Fruit fly (Drosophila melanogaster) whole organism, embryonic: ENCODE results near the gene CG8673.

Source experiments
- Aef1 ChIP-seq: fragments of 200-800 bp; sonication (Bioruptor generic); IDR thresholded peaks from 3 replicates; pipeline ENCODE4 v1.3.6; 2022; ENCODE audit warnings: missing biosample characterization, missing genetic modification characterization
- Atf-2 ChIP-seq: fragments of 200-800 bp; sonication (Bioruptor generic); optimal IDR thresholded peaks from 2 replicates; lab custom pipeline; 2016; ENCODE audit warnings: missing biosample characterization, missing genetic modification characterization
- B-H1 ChIP-seq: fragments of 200-800 bp; sonication (Bioruptor generic); IDR thresholded peaks from 3 replicates; pipeline ENCODE4 v1.3.6; 2022; ENCODE audit warnings: missing biosample characterization, missing genetic modification characterization
- Blimp-1 ChIP-seq: fragments of 200-800 bp; sonication (Bioruptor generic); optimal IDR thresholded peaks from 3 replicates; lab custom pipeline; 2018; ENCODE audit warnings: missing biosample characterization, missing genetic modification characterization, mild to moderate bottlenecking, moderate library complexity, missing genetic modification reagents
- BtbVII ChIP-seq: fragments of 200-800 bp; sonication (Bioruptor generic); optimal IDR thresholded peaks from 3 replicates; lab custom pipeline; 2017; ENCODE audit warnings: missing biosample characterization, mild to moderate bottlenecking, missing genetic modification characterization
- CG11093 ChIP-seq: fragments of 200-800 bp; sonication (Bioruptor generic); IDR thresholded peaks from 3 replicates; pipeline ENCODE4 v1.3.6; 2022; ENCODE audit warnings: missing biosample characterization, missing genetic modification characterization
- CG11504 ChIP-seq: fragments of 200-800 bp; sonication (Bioruptor generic); optimal IDR thresholded peaks from 3 replicates; lab custom pipeline; 2019; ENCODE audit warnings: missing biosample characterization, mild to moderate bottlenecking, missing genetic modification characterization, moderate library complexity
- CG11695 ChIP-seq: fragments of 200-800 bp; sonication (Bioruptor generic); IDR thresholded peaks from 3 replicates; pipeline ENCODE4 v1.3.6; 2022; ENCODE audit warnings: missing biosample characterization, missing genetic modification characterization
- CG12071 ChIP-seq: fragments of 200-800 bp; sonication (Bioruptor generic); optimal IDR thresholded peaks from 3 replicates; lab custom pipeline; 2018; ENCODE audit warnings: missing biosample characterization, mild to moderate bottlenecking, missing genetic modification characterization
- CG12104 ChIP-seq: fragments of 200-800 bp; sonication (Bioruptor generic); optimal IDR thresholded peaks from 3 replicates; lab custom pipeline; 2016; ENCODE audit warnings: missing biosample characterization, missing genetic modification characterization
- CG12744 ChIP-seq: fragments of 200-800 bp; sonication (Bioruptor generic); optimal IDR thresholded peaks from 2 replicates; lab custom pipeline; 2016; ENCODE audit warnings: missing biosample characterization, missing genetic modification characterization
- CG12942 ChIP-seq: fragments of 200-800 bp; sonication (Bioruptor generic); optimal IDR thresholded peaks from 3 replicates; lab custom pipeline; 2016; ENCODE audit warnings: missing biosample characterization, missing genetic modification characterization
- CG13287 ChIP-seq: fragments of 200-800 bp; sonication (Bioruptor generic); IDR thresholded peaks from 2 replicates; pipeline ENCODE4 v1.3.6; 2022; ENCODE audit warnings: missing biosample characterization, missing genetic modification characterization; ENCODE audit not compliant: partially characterized antibody
- CG13894 ChIP-seq: fragments of 200-800 bp; sonication (Bioruptor generic); optimal IDR thresholded peaks from 3 replicates; lab custom pipeline; 2018; ENCODE audit warnings: missing biosample characterization, mild to moderate bottlenecking, missing genetic modification characterization, moderate library complexity
- CG15601 ChIP-seq: fragments of 200-800 bp; sonication (Bioruptor generic); optimal IDR thresholded peaks from 3 replicates; lab custom pipeline; 2019; ENCODE audit warnings: missing biosample characterization, mild to moderate bottlenecking, missing genetic modification characterization, moderate library complexity
- CG16813 ChIP-seq: fragments of 200-800 bp; sonication (Bioruptor generic); IDR thresholded peaks from 3 replicates; pipeline ENCODE4 v1.3.6; 2022; ENCODE audit warnings: missing biosample characterization, missing genetic modification characterization; ENCODE audit not compliant: partially characterized antibody
- CG16815 ChIP-seq: fragments of 200-800 bp; sonication (Bioruptor generic); optimal IDR thresholded peaks from 3 replicates; lab custom pipeline; 2017; ENCODE audit warnings: missing biosample characterization, mild to moderate bottlenecking, missing genetic modification characterization
- CG18476 ChIP-seq: fragments of 200-800 bp; sonication (Bioruptor generic); optimal IDR thresholded peaks from 2 replicates; lab custom pipeline; 2016; ENCODE audit warnings: missing biosample characterization, mild to moderate bottlenecking, missing genetic modification characterization
- CG31224 ChIP-seq: fragments of 200-800 bp; sonication (Bioruptor generic); IDR thresholded peaks from 2 replicates; pipeline ENCODE4 v1.3.6; 2022; ENCODE audit warnings: missing biosample characterization, missing genetic modification characterization
- CG32532 ChIP-seq: fragments of 200-800 bp; sonication (Bioruptor generic); IDR thresholded peaks from 2 replicates; pipeline ENCODE4 v1.3.6; 2022; ENCODE audit warnings: missing biosample characterization, missing genetic modification characterization
- CG7357 ChIP-seq: fragments of 200-800 bp; sonication (Bioruptor generic); IDR thresholded peaks from 3 replicates; pipeline ENCODE4 v1.3.6; 2022; ENCODE audit warnings: missing biosample characterization, missing genetic modification characterization
- Dfd ChIP-seq, 2 experiments: fragments of >200 bp; optimal IDR thresholded peaks; 2 replicates each; lab custom pipeline; 2017; ENCODE audit warnings: missing biosample characterization in 2 of 2, missing genetic modification characterization in 2 of 2
- Dp ChIP-seq: fragments of 200-800 bp; sonication (Bioruptor generic); optimal IDR thresholded peaks from 2 replicates; lab custom pipeline; 2018; ENCODE audit warnings: missing biosample characterization, mild to moderate bottlenecking, missing genetic modification characterization, moderate library complexity
- Drgx ChIP-seq: fragments of 200-800 bp; sonication (Bioruptor generic); IDR thresholded peaks from 2 replicates; pipeline ENCODE4 v1.3.6; 2022; ENCODE audit warnings: missing biosample characterization, missing genetic modification characterization
- Elba2 ChIP-seq: fragments of 200-800 bp; sonication (Bioruptor generic); optimal IDR thresholded peaks from 3 replicates; lab custom pipeline; 2016; ENCODE audit warnings: missing biosample characterization, missing genetic modification characterization
- Ets65A ChIP-seq: fragments of 200-800 bp; sonication (Bioruptor generic); peaks from one replicate; lab custom pipeline; 2016; ENCODE audit warnings: missing biosample characterization, missing genetic modification characterization
- Fer2 ChIP-seq: fragments of 200-800 bp; sonication (Bioruptor generic); optimal IDR thresholded peaks from 2 replicates; lab custom pipeline; 2018; ENCODE audit warnings: missing biosample characterization, mild to moderate bottlenecking, missing genetic modification characterization, moderate library complexity
- Hr39 ChIP-seq: fragments of >200 bp; optimal IDR thresholded peaks from 2 replicates; lab custom pipeline; 2017
- MBD-R2 ChIP-seq: fragments of 200-800 bp; sonication (Bioruptor generic); IDR thresholded peaks from 2 replicates; pipeline ENCODE4 v1.3.6; 2022; ENCODE audit warnings: missing biosample characterization, missing genetic modification characterization
- Myb ChIP-seq: fragments of 200-800 bp; sonication (Bioruptor generic); optimal IDR thresholded peaks from 2 replicates; lab custom pipeline; 2016; ENCODE audit warnings: missing biosample characterization, missing genetic modification characterization
- PHDP ChIP-seq: fragments of 200-800 bp; sonication (Bioruptor generic); optimal IDR thresholded peaks from 3 replicates; lab custom pipeline; 2018; ENCODE audit warnings: missing biosample characterization, mild to moderate bottlenecking, missing genetic modification characterization, moderate library complexity
- Xrp1 ChIP-seq: fragments of 200-800 bp; sonication (Bioruptor generic); IDR thresholded peaks from 2 replicates; pipeline ENCODE4 v1.3.6; 2022; ENCODE audit warnings: missing biosample characterization, missing genetic modification characterization
- ase ChIP-seq: fragments of 200-800 bp; sonication (Bioruptor generic); IDR thresholded peaks from 3 replicates; pipeline ENCODE4 v1.3.6; 2022; ENCODE audit warnings: missing biosample characterization, missing genetic modification characterization
- ash1 ChIP-seq: fragments of 200-800 bp; sonication (Bioruptor generic); optimal IDR thresholded peaks from 2 replicates; lab custom pipeline; 2018; ENCODE audit warnings: missing biosample characterization, mild to moderate bottlenecking, missing genetic modification characterization
- dan ChIP-seq: fragments of 200-800 bp; sonication (Bioruptor generic); IDR thresholded peaks from 2 replicates; pipeline ENCODE4 v1.3.6; 2022; ENCODE audit warnings: missing biosample characterization, missing genetic modification characterization
- danr ChIP-seq: fragments of 200-800 bp; sonication (Bioruptor generic); IDR thresholded peaks from 2 replicates; pipeline ENCODE4 v1.3.6; 2022; ENCODE audit warnings: missing biosample characterization, missing genetic modification characterization
- h ChIP-seq: fragments of >200 bp; optimal IDR thresholded peaks from 2 replicates; lab custom pipeline; 2017
- ind ChIP-seq: fragments of 200-800 bp; sonication (Bioruptor generic); optimal IDR thresholded peaks from 3 replicates; lab custom pipeline; 2016; ENCODE audit warnings: missing biosample characterization, missing genetic modification characterization
- inv ChIP-seq: fragments of 200-800 bp; sonication (Bioruptor generic); IDR thresholded peaks from 2 replicates; pipeline ENCODE4 v1.3.6; 2022; ENCODE audit warnings: missing biosample characterization, missing genetic modification characterization; ENCODE audit not compliant: partially characterized antibody
- luna ChIP-seq: fragments of 200-800 bp; sonication (Bioruptor generic); optimal IDR thresholded peaks from 2 replicates; lab custom pipeline; 2016; ENCODE audit warnings: missing biosample characterization, missing genetic modification characterization
- p53 ChIP-seq: fragments of 200-800 bp; sonication (Bioruptor generic); optimal IDR thresholded peaks from 2 replicates; lab custom pipeline; 2016; ENCODE audit warnings: missing biosample characterization, missing genetic modification characterization
- psq ChIP-seq: fragments of 200-800 bp; sonication (Bioruptor generic); optimal IDR thresholded peaks from 2 replicates; lab custom pipeline; 2017; ENCODE audit warnings: missing biosample characterization, missing genetic modification characterization
- sens-2 ChIP-seq: fragments of 200-800 bp; sonication (Bioruptor generic); IDR thresholded peaks from 2 replicates; pipeline ENCODE4 v1.3.6; 2022; ENCODE audit warnings: missing biosample characterization, missing genetic modification characterization
- sim ChIP-seq: fragments of 200-800 bp; sonication (Bioruptor generic); IDR thresholded peaks from 2 replicates; pipeline ENCODE4 v1.3.6; 2022; ENCODE audit warnings: missing biosample characterization, missing genetic modification characterization
- sob ChIP-seq: fragments of 200-800 bp; sonication (Bioruptor generic); IDR thresholded peaks from 2 replicates; pipeline ENCODE4 v1.3.6; 2022; ENCODE audit warnings: missing biosample characterization, missing genetic modification characterization
- tio ChIP-seq: fragments of 200-800 bp; sonication (Bioruptor generic); optimal IDR thresholded peaks from 2 replicates; lab custom pipeline; 2017; ENCODE audit warnings: missing biosample characterization, missing genetic modification characterization, inconsistent platforms
- tna ChIP-seq: fragments of 200-800 bp; sonication (Bioruptor generic); IDR thresholded peaks from 2 replicates; pipeline ENCODE4 v1.3.6; 2022; ENCODE audit warnings: missing biosample characterization, missing genetic modification characterization; ENCODE audit not compliant: partially characterized antibody
- trh ChIP-seq: fragments of 200-800 bp; sonication (Bioruptor generic); optimal IDR thresholded peaks from 2 replicates; lab custom pipeline; 2016; ENCODE audit warnings: missing biosample characterization, missing genetic modification characterization
- wdn ChIP-seq: fragments of 200-800 bp; sonication (Bioruptor generic); IDR thresholded peaks from 2 replicates; pipeline ENCODE4 v1.3.6; 2022; ENCODE audit warnings: missing biosample characterization, missing genetic modification characterization
- zen2 ChIP-seq: fragments of 200-800 bp; sonication (Bioruptor generic); IDR thresholded peaks from 3 replicates; pipeline ENCODE4 v1.3.6; 2022; ENCODE audit warnings: missing biosample characterization, missing genetic modification characterization; ENCODE audit not compliant: partially characterized antibody

CG8673 gene

dm6 chr2L:8081640-8082485, 42.3 kb upstream of the CG8673 start (continued):
- TF ChIP-seq CG13894 (tag; lab: Kevin White, UChicago) (no peak), CG7357 (GFP tag; lab: Robert Waterston, UW) (peak; percentile 31; the same call in 1 of the 3 replicates), ash1 (GFP tag; lab: Kevin White, UChicago) (no peak), Blimp-1 (GFP tag; lab: Kevin White, UChicago) (peak; percentile 82), danr (GFP tag; lab: Robert Waterston, UW) (no peak; the same call in none of the 2 replicates), CG16815 (GFP tag; lab: Kevin White, UChicago) (peak; percentile 77), Elba2 (peak; percentile 53), inv (GFP tag; lab: Robert Waterston, UW) (no peak), ase (GFP tag; lab: Robert Waterston, UW) (0 out of 3 replicates have a peak, but pooled peaks have one; percentile 21), BtbVII (GFP tag; lab: Kevin White, UChicago) (peak; percentile 45), Hr39 (lab: Kevin White, UChicago) (no peak), CG32532 (no peak), sob (peak; percentile 84), Xrp1 (peak; percentile 81), CG11093 (GFP tag; lab: Robert Waterston, UW) (0 out of 3 replicates have a peak, but pooled peaks have one; percentile 19), CG31224 (no peak), CG12071 (GFP tag; lab: Kevin White, UChicago) (no peak), CG16813 (GFP tag; lab: Robert Waterston, UW) (no peak), MBD-R2 (GFP tag; lab: Robert Waterston, UW) (peak; percentile 45), B-H1 (GFP tag; lab: Robert Waterston, UW) (no peak; the same call in 2 of the 3 replicates), Aef1 (GFP tag; lab: Robert Waterston, UW) (no peak), zen2 (GFP tag; lab: Robert Waterston, UW) (no peak), CG13287 (GFP tag; lab: Robert Waterston, UW) (no peak), h (no peak), Atf-2 (GFP tag; lab: Kevin White, UChicago) (no peak), CG15601 (tag; lab: Kevin White, UChicago) (peak; percentile 69), Dp (no peak), trh (peak; percentile 74), dan (no peak), Dfd (GFP tag; optimal IDR thresholded peaks at IDR 0.05; lab: Kevin White, UChicago) (no peak), ind (GFP tag; lab: Kevin White, UChicago) (peak; percentile 27), PHDP (tag; lab: Kevin White, UChicago) (peak; percentile 84), sens-2 (GFP tag; lab: Robert Waterston, UW) (no peak; the same call in 1 of the 2 replicates), Myb (GFP tag; lab: Kevin White, UChicago) (no peak), wdn (peak; percentile 70; the same call in 1 of the 2 replicates), CG18476 (no peak), p53 (GFP tag; lab: Kevin White, UChicago) (no peak), CG12104 (GFP tag; lab: Kevin White, UChicago) (no peak), psq (GFP tag; lab: Kevin White, UChicago) (peak; percentile 47), tna (GFP tag; lab: Robert Waterston, UW) (no peak), tio (peak; percentile 88), Drgx (GFP tag; lab: Robert Waterston, UW) (peak; percentile 37; the same call in 1 of the 2 replicates), CG12942 (peak; percentile 62), CG11504 (tag; lab: Kevin White, UChicago) (peak; percentile 91), CG12744 (GFP tag; lab: Kevin White, UChicago) (no peak), Ets65A (GFP tag; lab: Kevin White, UChicago) (peak; percentile 74), Fer2 (tag; lab: Kevin White, UChicago) (no peak), CG11695 (GFP tag; lab: Robert Waterston, UW) (peak; percentile 88), luna (GFP tag; lab: Kevin White, UChicago) (no peak), sim (GFP tag; lab: Robert Waterston, UW) (peak; percentile 84)
